Fruit fly (Drosophila melanogaster) whole organism, embryonic: ENCODE data around the gene slif.
A peak's percentile ranks its signal among the peaks of the same experiment; 100 is the strongest.

Source experiments
- Asciz ChIP-seq: fragments of 200-800 bp; sonication (Bioruptor generic); optimal IDR thresholded peaks from 2 replicates; lab custom pipeline; 2017; ENCODE audit warnings: missing biosample characterization, mild to moderate bottlenecking, missing genetic modification characterization, missing genetic modification reagents
- BEAF-32 ChIP-seq: fragments of 200-800 bp; sonication (Bioruptor generic); optimal IDR thresholded peaks from 3 replicates; lab custom pipeline; 2017; ENCODE audit warnings: missing biosample characterization, missing genetic modification characterization, mild to moderate bottlenecking, moderate library complexity, missing genetic modification reagents
- C15 ChIP-seq: fragments of 200-800 bp; sonication (Bioruptor generic); IDR thresholded peaks from 3 replicates; pipeline ENCODE4 v1.3.6; 2022; ENCODE audit warnings: missing biosample characterization, missing genetic modification characterization
- CG10321 ChIP-seq: fragments of 200-800 bp; sonication (Bioruptor generic); IDR thresholded peaks from 2 replicates; pipeline ENCODE4 v1.3.6; 2022; ENCODE audit warnings: missing biosample characterization, missing genetic modification characterization
- CG10366 ChIP-seq: fragments of 200-800 bp; sonication (Bioruptor generic); IDR thresholded peaks from 2 replicates; pipeline ENCODE4 v1.3.6; 2022; ENCODE audit warnings: missing biosample characterization, missing genetic modification characterization
- CG11456 ChIP-seq: fragments of 200-800 bp; sonication (Bioruptor generic); IDR thresholded peaks from 3 replicates; pipeline ENCODE4 v1.3.6; 2022; ENCODE audit warnings: missing biosample characterization, missing genetic modification characterization
- CG12942 ChIP-seq: fragments of 200-800 bp; sonication (Bioruptor generic); optimal IDR thresholded peaks from 3 replicates; lab custom pipeline; 2016; ENCODE audit warnings: missing biosample characterization, missing genetic modification characterization
- CG13775 ChIP-seq: fragments of 200-800 bp; sonication (Bioruptor generic); optimal IDR thresholded peaks from 3 replicates; lab custom pipeline; 2017; ENCODE audit warnings: missing biosample characterization, mild to moderate bottlenecking, missing genetic modification characterization
- CG14014 ChIP-seq: fragments of 200-800 bp; sonication (Bioruptor generic); IDR thresholded peaks from 2 replicates; pipeline ENCODE4 v1.3.6; 2022; ENCODE audit warnings: missing biosample characterization, missing genetic modification characterization
- CG14710 ChIP-seq: fragments of 200-800 bp; sonication (Bioruptor generic); optimal IDR thresholded peaks from 3 replicates; lab custom pipeline; 2019; ENCODE audit warnings: missing biosample characterization, mild to moderate bottlenecking, missing genetic modification characterization, moderate library complexity
- CG17568 ChIP-seq: fragments of 200-800 bp; sonication (Bioruptor generic); optimal IDR thresholded peaks from 2 replicates; lab custom pipeline; 2018; ENCODE audit warnings: missing biosample characterization, mild to moderate bottlenecking, missing genetic modification characterization, moderate library complexity
- CG17612 ChIP-seq: fragments of 200-800 bp; sonication (Bioruptor generic); IDR thresholded peaks from 2 replicates; pipeline ENCODE4 v1.3.6; 2022; ENCODE audit warnings: missing biosample characterization, missing genetic modification characterization
- CG17802 ChIP-seq: fragments of 200-800 bp; sonication (Bioruptor generic); optimal IDR thresholded peaks from 2 replicates; lab custom pipeline; 2018; ENCODE audit warnings: missing biosample characterization, mild to moderate bottlenecking, missing genetic modification characterization, moderate library complexity
- CG18619 ChIP-seq: fragments of 200-800 bp; sonication (Bioruptor generic); optimal IDR thresholded peaks from 3 replicates; lab custom pipeline; 2017; ENCODE audit warnings: missing biosample characterization, mild to moderate bottlenecking, missing genetic modification characterization
- CG2875 ChIP-seq: fragments of 200-800 bp; sonication (Bioruptor generic); optimal IDR thresholded peaks from 2 replicates; lab custom pipeline; 2017; ENCODE audit warnings: missing biosample characterization, mild to moderate bottlenecking, missing genetic modification characterization, missing genetic modification reagents
- CG6254 ChIP-seq: fragments of 200-800 bp; sonication (Bioruptor generic); optimal IDR thresholded peaks from 3 replicates; lab custom pipeline; 2017; ENCODE audit warnings: mild to moderate bottlenecking, missing biosample characterization, missing genetic modification reagents, missing genetic modification characterization
- CG8388 ChIP-seq: fragments of 200-800 bp; sonication (Bioruptor generic); optimal IDR thresholded peaks from 2 replicates; lab custom pipeline; 2019; ENCODE audit warnings: missing biosample characterization, mild to moderate bottlenecking, missing genetic modification characterization, moderate library complexity
- Dbx ChIP-seq: fragments of 200-800 bp; sonication (Bioruptor generic); IDR thresholded peaks from 3 replicates; pipeline ENCODE4 v1.3.6; 2022; ENCODE audit warnings: missing biosample characterization, missing genetic modification characterization
- Dip3 ChIP-seq: fragments of 200-800 bp; sonication (Bioruptor generic); optimal IDR thresholded peaks from 3 replicates; lab custom pipeline; 2016; ENCODE audit warnings: missing biosample characterization, missing genetic modification characterization
- Ets65A ChIP-seq: fragments of 200-800 bp; sonication (Bioruptor generic); peaks from one replicate; lab custom pipeline; 2016; ENCODE audit warnings: missing biosample characterization, missing genetic modification characterization
- Ets97D ChIP-seq: fragments of 200-800 bp; sonication (Bioruptor generic); optimal IDR thresholded peaks from 3 replicates; lab custom pipeline; 2016; ENCODE audit warnings: missing biosample characterization, missing genetic modification characterization
- HHEX ChIP-seq: fragments of 200-800 bp; sonication (Bioruptor generic); optimal IDR thresholded peaks from 3 replicates; lab custom pipeline; 2017; ENCODE audit warnings: missing biosample characterization, mild to moderate bottlenecking, missing genetic modification characterization, missing genetic modification reagents
- HLHmδ ChIP-seq: fragments of 200-800 bp; sonication (Bioruptor generic); optimal IDR thresholded peaks from 2 replicates; lab custom pipeline; 2018; ENCODE audit warnings: missing biosample characterization, mild to moderate bottlenecking, missing genetic modification characterization, moderate library complexity
- Hey ChIP-seq: fragments of 200-800 bp; sonication (Bioruptor generic); optimal IDR thresholded peaks from 3 replicates; lab custom pipeline; 2018; ENCODE audit warnings: missing biosample characterization, mild to moderate bottlenecking, missing genetic modification characterization
- Kr ChIP-seq: fragments of 200-800 bp; sonication (Bioruptor generic); optimal IDR thresholded peaks from 2 replicates; lab custom pipeline; 2017; ENCODE audit warnings: missing biosample characterization, mild to moderate bottlenecking, missing genetic modification characterization
- MESR4 ChIP-seq: fragments of 200-800 bp; sonication (Bioruptor generic); optimal IDR thresholded peaks from 2 replicates; lab custom pipeline; 2018; ENCODE audit warnings: missing biosample characterization, mild to moderate bottlenecking, missing genetic modification characterization, moderate library complexity
- Sin3A ChIP-seq: fragments of >200 bp; optimal IDR thresholded peaks from 2 replicates; lab custom pipeline; 2018
- Sry-δ ChIP-seq: fragments of 200-800 bp; sonication (Bioruptor generic); optimal IDR thresholded peaks from 2 replicates; lab custom pipeline; 2016; ENCODE audit warnings: missing biosample characterization, missing genetic modification characterization
- Ssrp ChIP-seq: fragments of 200-800 bp; sonication (Bioruptor generic); optimal IDR thresholded peaks from 2 replicates; lab custom pipeline; 2018; ENCODE audit warnings: missing biosample characterization, mild to moderate bottlenecking, missing genetic modification characterization, moderate library complexity
- abd-A ChIP-seq: fragments of 200-800 bp; sonication (Bioruptor generic); optimal IDR thresholded peaks from 3 replicates; lab custom pipeline; 2019; ENCODE audit warnings: missing biosample characterization, mild to moderate bottlenecking, missing genetic modification characterization, moderate library complexity
- az2 ChIP-seq: fragments of 200-800 bp; sonication (Bioruptor generic); optimal IDR thresholded peaks from 3 replicates; lab custom pipeline; 2016; ENCODE audit warnings: missing biosample characterization, missing genetic modification characterization
- bigmax ChIP-seq: fragments of 200-800 bp; sonication (Bioruptor generic); optimal IDR thresholded peaks from 2 replicates; lab custom pipeline; 2018; ENCODE audit warnings: missing biosample characterization, mild to moderate bottlenecking, missing genetic modification characterization
- br ChIP-seq: fragments of >200 bp; optimal IDR thresholded peaks from 2 replicates; lab custom pipeline; 2017
- cas ChIP-seq: fragments of 200-800 bp; sonication (Bioruptor generic); IDR thresholded peaks from 2 replicates; pipeline ENCODE4 v1.3.6; 2022; ENCODE audit warnings: missing biosample characterization, missing genetic modification characterization
- corto ChIP-seq: fragments of 200-800 bp; sonication (Bioruptor generic); optimal IDR thresholded peaks from 2 replicates; lab custom pipeline; 2016; ENCODE audit warnings: missing biosample characterization, mild to moderate bottlenecking, missing genetic modification characterization, moderate library complexity
- grau ChIP-seq: fragments of 200-800 bp; optimal IDR thresholded peaks from 3 replicates; lab custom pipeline; 2019; ENCODE audit warnings: missing biosample characterization, mild to moderate bottlenecking, missing genetic modification characterization, moderate library complexity
- grn ChIP-seq: fragments of 200-800 bp; sonication (Bioruptor generic); optimal IDR thresholded peaks from 3 replicates; lab custom pipeline; 2017; ENCODE audit warnings: missing biosample characterization, missing genetic modification characterization
- inv ChIP-seq: fragments of 200-800 bp; sonication (Bioruptor generic); IDR thresholded peaks from 2 replicates; pipeline ENCODE4 v1.3.6; 2022; ENCODE audit warnings: missing biosample characterization, missing genetic modification characterization; ENCODE audit not compliant: partially characterized antibody
- ken ChIP-seq: fragments of 200-800 bp; sonication (Bioruptor generic); IDR thresholded peaks from 3 replicates; pipeline ENCODE4 v1.3.6; 2022; ENCODE audit warnings: missing biosample characterization, missing genetic modification characterization
- lov ChIP-seq, 2 experiments: fragments of 200-800 bp in 1 of 2; fragments of >200 bp in 1 of 2; sonication (Bioruptor generic) in 1 of 2; IDR thresholded peaks in 1 of 2; optimal IDR thresholded peaks in 1 of 2; 2 replicates in 1 of 2; 3 replicates in 1 of 2; pipeline versions ENCODE4 v1.3.6 to Lab custom; 2017 to 2022; ENCODE audit warnings: missing biosample characterization in 1 of 2, missing genetic modification characterization in 1 of 2
- nerfin-2 ChIP-seq: fragments of 200-800 bp; sonication (Bioruptor generic); IDR thresholded peaks from 2 replicates; pipeline ENCODE4 v1.3.6; 2022; ENCODE audit warnings: missing biosample characterization, missing genetic modification characterization; ENCODE audit not compliant: partially characterized antibody
- prd ChIP-seq, 3 experiments: fragments of >200 bp in 2 of 3; fragments of 200-800 bp in 1 of 3; sonication (Bioruptor generic) in 1 of 3; optimal IDR thresholded peaks in 2 of 3; IDR thresholded peaks in 1 of 3; 2 replicates in 2 of 3; 3 replicates in 1 of 3; pipeline versions ENCODE4 v1.3.6 to Lab custom; 2017 to 2022; ENCODE audit warnings: missing biosample characterization in 1 of 3, missing genetic modification characterization in 1 of 3
- pros ChIP-seq: fragments of 200-800 bp; sonication (Bioruptor generic); optimal IDR thresholded peaks from 3 replicates; lab custom pipeline; 2019; ENCODE audit warnings: missing biosample characterization, mild to moderate bottlenecking, missing genetic modification characterization, moderate library complexity
- row ChIP-seq: fragments of 200-800 bp; sonication (Bioruptor generic); IDR thresholded peaks from 3 replicates; pipeline ENCODE4 v1.3.6; 2022; ENCODE audit warnings: missing biosample characterization, missing genetic modification characterization
- sens ChIP-seq: fragments of 200-800 bp; sonication (Bioruptor generic); peaks from one replicate; lab custom pipeline; 2016; ENCODE audit warnings: missing biosample characterization, missing genetic modification characterization
- shn ChIP-seq: fragments of 200-800 bp; sonication (Bioruptor generic); optimal IDR thresholded peaks from 3 replicates; lab custom pipeline; 2016; ENCODE audit warnings: missing biosample characterization, missing genetic modification characterization
- slou ChIP-seq: fragments of 200-800 bp; sonication (Bioruptor generic); optimal IDR thresholded peaks from 3 replicates; lab custom pipeline; 2016; ENCODE audit warnings: missing biosample characterization, missing genetic modification characterization
- tin ChIP-seq: fragments of 200-800 bp; sonication (Bioruptor generic); optimal IDR thresholded peaks from 3 replicates; lab custom pipeline; 2016; ENCODE audit warnings: missing biosample characterization, missing genetic modification characterization
- tll ChIP-seq, 2 experiments: fragments of 200-800 bp in 1 of 2; fragments of >200 bp in 1 of 2; sonication (Bioruptor generic) in 1 of 2; optimal IDR thresholded peaks; 2 replicates each; lab custom pipeline; 2017 to 2019; ENCODE audit warnings: missing biosample characterization in 2 of 2, missing genetic modification characterization in 2 of 2, mild to moderate bottlenecking in 1 of 2, moderate library complexity in 1 of 2
- unpg ChIP-seq: fragments of 200-800 bp; sonication (Bioruptor generic); optimal IDR thresholded peaks from 3 replicates; lab custom pipeline; 2018; ENCODE audit warnings: missing biosample characterization, mild to moderate bottlenecking, missing genetic modification characterization, moderate library complexity
- zfh2 ChIP-seq: fragments of 200-800 bp; sonication (Bioruptor generic); optimal IDR thresholded peaks from 2 replicates; lab custom pipeline; 2016; ENCODE audit warnings: missing biosample characterization, missing genetic modification characterization

slif gene

dm6 chr3L:22877934-22878333, 2.9 kb upstream of the slif start:
- TF ChIP-seq zfh2 (GFP tag; lab: Kevin White, UChicago) (no peak), shn (GFP tag; lab: Kevin White, UChicago) (no peak), grn (GFP tag; lab: Kevin White, UChicago) (no peak), CG13775 (GFP tag; lab: Kevin White, UChicago) (no peak), HLHmδ (GFP tag; lab: Kevin White, UChicago) (peak; percentile 23), row (no peak), inv (GFP tag; lab: Robert Waterston, UW) (no peak), Hey (tag; lab: Kevin White, UChicago) (no peak), prd (optimal IDR thresholded peaks at IDR 0.05; lab: Kevin White, UChicago) (no peak), prd (GFP tag; IDR thresholded peaks at IDR 0.05; lab: Robert Waterston, UW) (no peak), tin (no peak), sens (no peak), CG17802 (tag; lab: Kevin White, UChicago) (no peak), CG10321 (GFP tag; lab: Robert Waterston, UW) (no peak), C15 (no peak), cas (no peak), lov (optimal IDR thresholded peaks at IDR 0.05; lab: Kevin White, UChicago) (no peak), lov (GFP tag; IDR thresholded peaks at IDR 0.05; lab: Robert Waterston, UW) (no peak), Kr (no peak), bigmax (GFP tag; lab: Kevin White, UChicago) (no peak), CG6254 (GFP tag; lab: Kevin White, UChicago) (no peak), abd-A (tag; lab: Kevin White, UChicago) (no peak), CG8388 (no peak), CG17612 (GFP tag; lab: Robert Waterston, UW) (no peak), Dip3 (GFP tag; lab: Kevin White, UChicago) (no peak), CG12942 (GFP tag; lab: Kevin White, UChicago) (no peak), CG14710 (tag; lab: Kevin White, UChicago) (peak; percentile 96), az2 (GFP tag; lab: Kevin White, UChicago) (no peak), grau (no peak), nerfin-2 (GFP tag; lab: Robert Waterston, UW) (no peak), MESR4 (GFP tag; lab: Kevin White, UChicago) (peak; percentile 58), pros (GFP tag; lab: Kevin White, UChicago) (no peak), ken (GFP tag; lab: Robert Waterston, UW) (no peak), CG17568 (GFP tag; lab: Kevin White, UChicago) (no peak), tll (GFP tag; optimal IDR thresholded peaks at IDR 0.05; lab: Kevin White, UChicago) (no peak), Sry-δ (no peak), HHEX (GFP tag; lab: Kevin White, UChicago) (no peak), slou (GFP tag; lab: Kevin White, UChicago) (no peak), corto (GFP tag; lab: Kevin White, UChicago) (no peak), BEAF-32 (GFP tag; lab: Kevin White, UChicago) (peak; percentile 21), CG10366 (GFP tag; lab: Robert Waterston, UW) (no peak), Asciz (GFP tag; lab: Kevin White, UChicago) (no peak), Sin3A (lab: Kevin White, UChicago) (no peak), Ets97D (GFP tag; lab: Kevin White, UChicago) (no peak), Dbx (no peak), Ets65A (no peak), br (lab: Kevin White, UChicago) (no peak), CG11456 (GFP tag; lab: Robert Waterston, UW) (no peak), Ssrp (no peak), unpg (no peak), CG14014 (GFP tag; lab: Robert Waterston, UW) (no peak), CG2875 (GFP tag; lab: Kevin White, UChicago) (no peak), CG18619 (GFP tag; lab: Kevin White, UChicago) (no peak)
